Worm (Caenorhabditis elegans): ENCODE results near the gene F25H8.2.
"Not testable (repeated sequence)": the region's sequence is repeated elsewhere in the genome, so short reads cannot be mapped to it uniquely, and the experiment has no call there.

Gene F25H8.2

ce11 chrIV:9893649-9894048, 38.4 kb upstream of the F25H8.2 start, which contains the start of gene sss-1:
Gene sss-1, minus strand, starts transcription at chrIV:9893749.
- not testable (repeated sequence) for TF ChIP-seq T20F7.1 (GFP tag; optimal IDR thresholded peaks at IDR 0.05); D1046.2 (GFP tag; IDR thresholded peaks at IDR 0.05); ceh-82 (tag; optimal IDR thresholded peaks at IDR 0.05)

ce11 chrIV:9894331-9894730, 37.7 kb upstream of the F25H8.2 start, which contains the start of gene msp-77:
Gene msp-77, plus strand, starts transcription at chrIV:9894631.
- 0 out of 2 replicates have a peak, but pooled peaks have one; percentile 57 for TF ChIP-seq F26F4.8 (GFP tag; conservative IDR thresholded peaks at IDR 0.05)

DNA sequence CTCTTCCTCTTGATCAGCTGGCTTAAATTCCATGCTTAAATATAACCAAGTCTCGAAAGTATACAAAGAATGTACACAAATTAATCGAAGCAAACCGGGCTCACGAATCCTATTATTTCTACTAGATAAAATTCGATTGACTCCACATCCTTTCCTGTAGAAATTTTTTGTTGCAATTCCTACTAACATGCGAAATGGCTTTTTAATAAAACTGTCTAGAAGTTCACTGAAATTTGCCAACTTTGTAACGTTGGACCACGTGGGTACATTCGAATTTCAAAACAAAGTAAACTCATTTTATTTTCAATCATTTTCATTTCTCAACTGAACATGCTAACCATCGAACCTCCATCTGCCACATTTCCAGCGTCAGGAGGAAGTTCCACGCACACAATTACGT, 36.9 kb upstream of the F25H8.2 start, which contains the start of gene ssp-32:
ssp-32 (plus strand) TSS at position 301 of the 400 bp plus-strand sequence.
- TF ChIP-seq dmd-9 (GFP tag; IDR thresholded peaks at IDR 0.05) (no peak), lim-7 (GFP tag; IDR thresholded peaks at IDR 0.05) (no peak), gei-8 (GFP tag; optimal IDR thresholded peaks at IDR 0.05) (no peak), F44E2.7 (GFP tag; IDR thresholded peaks at IDR 0.05) (no peak), ZK337.2 (GFP tag; IDR thresholded peaks at IDR 0.05) (no peak)

DNA sequence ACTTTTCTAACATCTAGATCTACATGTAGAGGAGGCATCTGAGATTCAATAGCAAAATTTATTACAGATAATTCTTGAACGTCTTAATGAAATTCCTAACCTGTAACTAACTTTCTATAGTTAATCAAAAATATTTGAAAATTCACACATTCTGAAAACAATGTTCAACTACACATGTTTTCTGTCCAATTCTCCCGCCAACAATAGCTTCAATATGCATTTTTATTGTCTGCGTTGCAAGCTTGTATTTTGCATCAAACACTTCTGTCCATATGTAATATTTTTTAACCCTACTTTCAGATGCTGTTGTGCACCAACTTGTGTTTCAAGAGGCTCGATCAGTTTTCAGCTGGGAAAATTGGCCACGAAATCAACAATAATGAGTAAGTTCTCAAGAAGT, 33.3 kb upstream of the F25H8.2 start, which contains the start of gene tbc-3:
tbc-3 (plus strand) TSS at position 301 of the 400 bp plus-strand sequence.
- no peak for TF ChIP-seq lin-38 (GFP tag; IDR thresholded peaks at IDR 0.05)
- no peak for TF ChIP-seq tra-1 (GFP tag; IDR thresholded peaks at IDR 0.05)
- TF ChIP-seq dmd-6 (GFP tag; IDR thresholded peaks at IDR 0.05): 0 out of 2 replicates have a peak, but pooled peaks have one; percentile 4
- peak; percentile 58 for TF ChIP-seq aha-1 (tag)

ce11 chrIV:9899227-9899626, 32.8 kb upstream of the F25H8.2 start:
- TF ChIP-seq R02D3.7 (tag; optimal IDR thresholded peaks at IDR 0.05): no peak
- no peak for TF ChIP-seq ztf-7 (tag; optimal IDR thresholded peaks at IDR 0.05)
- TF ChIP-seq lsy-2 (tag; optimal IDR thresholded peaks at IDR 0.05): no peak
- 0 out of 2 replicates have a peak, but pooled peaks have one; percentile 5 for TF ChIP-seq dmd-6 (GFP tag; IDR thresholded peaks at IDR 0.05)
- peak; percentile 61 for TF ChIP-seq ces-1 (GFP tag; optimal IDR thresholded peaks at IDR 0.05)
- no peak for TF ChIP-seq lin-39 (tag; optimal IDR thresholded peaks at IDR 0.05)
- no peak for TF ChIP-seq mxl-2 (GFP tag; conservative IDR thresholded peaks at IDR 0.05)
- no peak for TF ChIP-seq hif-1 (tag; optimal IDR thresholded peaks at IDR 0.05)
- no peak for TF ChIP-seq Y105C5A.15 (GFP tag; IDR thresholded peaks at IDR 0.05)
- TF ChIP-seq mes-2 (tag; optimal IDR thresholded peaks at IDR 0.05; ENCODE audit: poor library complexity, severe bottlenecking): peak; percentile 65
- TF ChIP-seq nhr-25 (tag; optimal IDR thresholded peaks at IDR 0.05; ENCODE audit: borderline replicate concordance, insufficient read depth): no peak
- TF ChIP-seq T26A8.4 (GFP tag; IDR thresholded peaks at IDR 0.05): no peak
- no peak for TF ChIP-seq Y75B8A.6 (GFP tag; IDR thresholded peaks at IDR 0.05)
- TF ChIP-seq nhr-11 (tag; optimal IDR thresholded peaks at IDR 0.05): no peak
- TF ChIP-seq ama-1 (optimal IDR thresholded peaks at IDR 0.05): no peak
- no peak for TF ChIP-seq F26F4.8 (GFP tag; conservative IDR thresholded peaks at IDR 0.05)
- TF ChIP-seq lin-1 (GFP tag; IDR thresholded peaks at IDR 0.05): no peak
- TF ChIP-seq Y5F2A.4 (GFP tag; optimal IDR thresholded peaks at IDR 0.05): no peak
- no peak for TF ChIP-seq madf-9 (GFP tag; conservative IDR thresholded peaks at IDR 0.05)
- TF ChIP-seq vab-7 (GFP tag; IDR thresholded peaks at IDR 0.05): no peak
- peak; percentile 25 for TF ChIP-seq fkh-10 (GFP tag; optimal IDR thresholded peaks at IDR 0.05)
- TF ChIP-seq daf-19 (GFP tag; conservative IDR thresholded peaks at IDR 0.05): no peak

Measured in whole organism, L4 larva.